4 fruit fly cellular contexts compared by ENCODE assay signal in genomic region chr3L:3376551-3376950, dm6.
TF ChIP-seq lines count a peak whose summit lies in the region.

Gene CG12012, plus strand, starts transcription at chr3L:3376757.

- TF ChIP-seq CTCF in whole organism, embryonic (GFP tag; optimal IDR thresholded peaks at IDR 0.05; lab: Kevin White, UChicago), result no peak

TF ChIP-seq in whole organism, adult, 20 proteins besides CTCF, POLR2A, EP300 and RAD21:
- TF ChIP-seq CG1620 (GFP tag; optimal IDR thresholded peaks at IDR 0.05; lab: Kevin White, UChicago) (no peak), kay (GFP tag; lab: Kevin White, UChicago; ENCODE audit: borderline replicate concordance) (peak; percentile 76), pad (GFP tag; optimal IDR thresholded peaks at IDR 0.05; lab: Kevin White, UChicago) (no peak), tj (GFP tag; optimal IDR thresholded peaks at IDR 0.05; lab: Kevin White, UChicago) (no peak), cic (GFP tag; optimal IDR thresholded peaks at IDR 0.05; lab: Kevin White, UChicago) (peak; percentile 49), bab1 (GFP tag; optimal IDR thresholded peaks at IDR 0.05; lab: Kevin White, UChicago) (peak; percentile 31)
TF ChIP-seq in whole organism, adult: peak in this region for 3.

TF ChIP-seq in whole organism, embryonic, 481 proteins besides CTCF, POLR2A, EP300 and RAD21 (continues in another document):
- TF ChIP-seq Sry-δ (GFP tag; optimal IDR thresholded peaks at IDR 0.05; lab: Kevin White, UChicago) (peak; percentile 4), Spps (tag; optimal IDR thresholded peaks at IDR 0.05; lab: Kevin White, UChicago) (no peak), CG2129 (GFP tag; IDR thresholded peaks at IDR 0.05; lab: Robert Waterston, UW; ENCODE audit: partially characterized antibody) (0 out of 2 replicates have a peak, but pooled peaks have one; percentile 14), MBD-R2 (GFP tag; IDR thresholded peaks at IDR 0.05; lab: Robert Waterston, UW) (peak; percentile 43; the same call in 1 of the 2 replicates), unc-4 (GFP tag; IDR thresholded peaks at IDR 0.05; lab: Robert Waterston, UW; ENCODE audit: partially characterized antibody) (peak; percentile 37; the same call in 1 of the 2 replicates), CG31224 (GFP tag; IDR thresholded peaks at IDR 0.05; lab: Robert Waterston, UW) (no peak), amos (GFP tag; IDR thresholded peaks at IDR 0.05; lab: Robert Waterston, UW; ENCODE audit: partially characterized antibody) (peak; percentile 50; the same call in 1 of the 2 replicates), CG3995 (GFP tag; optimal IDR thresholded peaks at IDR 0.05; lab: Kevin White, UChicago) (peak; percentile 89), vnd (GFP tag; IDR thresholded peaks at IDR 0.05; lab: Robert Waterston, UW; ENCODE audit: partially characterized antibody) (peak; percentile 37; the same call in 1 of the 3 replicates), Dref (GFP tag; IDR thresholded peaks at IDR 0.05; lab: Robert Waterston, UW) (peak; percentile 62), az2 (GFP tag; optimal IDR thresholded peaks at IDR 0.05; lab: Kevin White, UChicago) (no peak), sr (GFP tag; IDR thresholded peaks at IDR 0.05; lab: Robert Waterston, UW) (no peak), CG17361 (GFP tag; IDR thresholded peaks at IDR 0.05; lab: Robert Waterston, UW) (no peak), sna (GFP tag; IDR thresholded peaks at IDR 0.05; lab: Robert Waterston, UW; ENCODE audit: partially characterized antibody) (peak; percentile 62; the same call in 1 of the 2 replicates), NFAT (GFP tag; IDR thresholded peaks at IDR 0.05; lab: Robert Waterston, UW) (no peak), Scr (GFP tag; IDR thresholded peaks at IDR 0.05; lab: Robert Waterston, UW; ENCODE audit: partially characterized antibody) (peak; percentile 58), CG7839 (tag; optimal IDR thresholded peaks at IDR 0.05; lab: Kevin White, UChicago) (no peak), CG31388 (GFP tag; optimal IDR thresholded peaks at IDR 0.05; lab: Kevin White, UChicago) (no peak), CG31365 (tag; optimal IDR thresholded peaks at IDR 0.05; lab: Kevin White, UChicago) (no peak), zen2 (GFP tag; IDR thresholded peaks at IDR 0.05; lab: Robert Waterston, UW; ENCODE audit: partially characterized antibody) (peak; percentile 50; the same call in 1 of the 3 replicates), CG10431 (GFP tag; optimal IDR thresholded peaks at IDR 0.05; lab: Kevin White, UChicago) (no peak), slou (GFP tag; optimal IDR thresholded peaks at IDR 0.05; lab: Kevin White, UChicago) (no peak), Dll (GFP tag; IDR thresholded peaks at IDR 0.05; lab: Robert Waterston, UW; ENCODE audit: partially characterized antibody) (peak; percentile 65; the same call in 3 of the 4 replicates), Dp (GFP tag; optimal IDR thresholded peaks at IDR 0.05; lab: Kevin White, UChicago) (peak; percentile 80), E2f2 (GFP tag; IDR thresholded peaks at IDR 0.05; lab: Robert Waterston, UW) (peak; percentile 85)

TF ChIP-seq in whole organism, prepupa, 60 proteins besides CTCF, POLR2A, EP300 and RAD21:
- TF ChIP-seq CG32006 (GFP tag; optimal IDR thresholded peaks at IDR 0.05; lab: Kevin White, UChicago) (no peak), Sox14 (GFP tag; optimal IDR thresholded peaks at IDR 0.05; lab: Kevin White, UChicago) (peak; percentile 90)

TF ChIP-seq in whole organism, wandering third instar larva, 38 proteins besides CTCF, POLR2A, EP300 and RAD21:
- no peak for TF ChIP-seq psq (GFP tag; optimal IDR thresholded peaks at IDR 0.05; lab: Kevin White, UChicago)
- peak; percentile 47 for TF ChIP-seq br (GFP tag; optimal IDR thresholded peaks at IDR 0.05; lab: Kevin White, UChicago)
